Worm (Caenorhabditis elegans) whole organism, L2 larva: ENCODE results near the gene C16B8.3.

Source experiments
- alr-1 ChIP-seq: fragments of 150-350 bp; optimal IDR thresholded peaks from 2 replicates; lab custom pipeline; 2014; ENCODE audit warnings: missing biosample characterization, missing genetic modification characterization
- ama-1 ChIP-seq: fragments of 150-350 bp; optimal IDR thresholded peaks from 2 replicates; lab custom pipeline; 2018; ENCODE audit warnings: inconsistent platforms
- ceh-82 ChIP-seq: fragments of 150-350 bp; optimal IDR thresholded peaks from 2 replicates; lab custom pipeline; 2014; ENCODE audit warnings: missing biosample characterization, missing genetic modification characterization
- elt-3 ChIP-seq: sonication (generic microtip); optimal IDR thresholded peaks from 2 replicates; lab custom pipeline; 2017; ENCODE audit warnings: missing biosample characterization, missing genetic modification characterization
- nhr-25 ChIP-seq: fragments of 150-350 bp; sonication (generic microtip); optimal IDR thresholded peaks from 3 replicates; lab custom pipeline; 2014; ENCODE audit warnings: missing biosample characterization, missing genetic modification characterization
- sma-3 ChIP-seq: sonication (generic microtip); optimal IDR thresholded peaks from 2 replicates; lab custom pipeline; 2016; ENCODE audit warnings: missing genetic modification reagents, missing genetic modification characterization, missing compliant biosample characterization
- sma-9 ChIP-seq, 2 experiments: fragments of 150-350 bp in 1 of 2; sonication (generic microtip) in 1 of 2; optimal IDR thresholded peaks; 2 replicates each; lab custom pipeline; 2014 to 2016; ENCODE audit warnings: missing genetic modification characterization in 2 of 2, mild to moderate bottlenecking in 1 of 2, missing biosample characterization in 1 of 2, missing compliant biosample characterization in 1 of 2, missing genetic modification reagents in 1 of 2, moderate library complexity in 1 of 2
- zag-1 ChIP-seq: fragments of 150-350 bp; optimal IDR thresholded peaks from 2 replicates; lab custom pipeline; 2014; ENCODE audit warnings: missing biosample characterization, missing genetic modification characterization

DNA sequence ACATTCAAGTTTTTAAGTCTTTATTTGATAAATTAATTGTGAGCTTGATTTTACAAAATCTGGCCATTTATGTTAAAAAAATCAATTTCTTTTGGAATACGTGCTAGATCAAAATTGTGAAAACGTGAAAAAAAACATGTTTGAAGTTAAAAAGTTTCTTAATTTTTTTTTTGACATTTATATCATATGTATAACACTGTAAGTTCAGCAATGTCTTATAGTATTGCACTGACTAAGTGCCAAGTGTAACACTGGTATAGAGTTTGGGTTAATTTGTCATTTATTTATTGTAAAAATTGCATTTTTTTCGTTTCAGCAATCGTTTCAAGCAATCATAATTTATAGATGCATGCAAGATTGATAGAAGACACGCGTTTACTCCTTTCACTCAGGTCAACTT, 30.6 kb downstream of the C16B8.3 start:
- TF ChIP-seq elt-3 (tag; lab: Kevin White, UChicago): no peak
- no peak for TF ChIP-seq sma-3
- TF ChIP-seq alr-1 (tag; lab: Kevin White, UChicago): no peak
- TF ChIP-seq nhr-25: no peak
- TF ChIP-seq ceh-82 (tag; lab: Kevin White, UChicago): no peak
- TF ChIP-seq ama-1 (lab: Kevin White, UChicago): no peak
- TF ChIP-seq zag-1 (tag; lab: Kevin White, UChicago): no peak
- no peak for TF ChIP-seq sma-9 (GFP tag; optimal IDR thresholded peaks at IDR 0.05; lab: Kevin White, UChicago)
- no peak for TF ChIP-seq sma-9 (tag; optimal IDR thresholded peaks at IDR 0.05; lab: Kevin White, UChicago)
